Worm (Caenorhabditis elegans): ENCODE measurements around the gene F54A3.6.

- no peak for TF ChIP-seq ama-1 (optimal IDR thresholded peaks at IDR 0.05)
- TF ChIP-seq ama-1 (GFP tag; optimal IDR thresholded peaks at IDR 0.05): no peak
- TF ChIP-seq mel-28 (tag; optimal IDR thresholded peaks at IDR 0.05; ENCODE audit: borderline replicate concordance): no peak
These were observed 1.9 kb downstream of the F54A3.6 start for ce11 chrII:2230368-2230767.

All from whole organism, young adult.